Worm (Caenorhabditis elegans): ENCODE data around the gene C34E11.4.

ce11 chrX:11837378-11837777 is 33.4 kb downstream of the C34E11.4 start, which contains the start of gene taf-7.1:
- TF ChIP-seq W03F9.2 (tag; optimal IDR thresholded peaks at IDR 0.05) (no peak), dao-5 (tag; optimal IDR thresholded peaks at IDR 0.05) (no peak)

Measured in whole organism, L4/young adult.